Fruit fly (Drosophila melanogaster): ENCODE results near the gene CG1677.

The CG1677 gene

DNA sequence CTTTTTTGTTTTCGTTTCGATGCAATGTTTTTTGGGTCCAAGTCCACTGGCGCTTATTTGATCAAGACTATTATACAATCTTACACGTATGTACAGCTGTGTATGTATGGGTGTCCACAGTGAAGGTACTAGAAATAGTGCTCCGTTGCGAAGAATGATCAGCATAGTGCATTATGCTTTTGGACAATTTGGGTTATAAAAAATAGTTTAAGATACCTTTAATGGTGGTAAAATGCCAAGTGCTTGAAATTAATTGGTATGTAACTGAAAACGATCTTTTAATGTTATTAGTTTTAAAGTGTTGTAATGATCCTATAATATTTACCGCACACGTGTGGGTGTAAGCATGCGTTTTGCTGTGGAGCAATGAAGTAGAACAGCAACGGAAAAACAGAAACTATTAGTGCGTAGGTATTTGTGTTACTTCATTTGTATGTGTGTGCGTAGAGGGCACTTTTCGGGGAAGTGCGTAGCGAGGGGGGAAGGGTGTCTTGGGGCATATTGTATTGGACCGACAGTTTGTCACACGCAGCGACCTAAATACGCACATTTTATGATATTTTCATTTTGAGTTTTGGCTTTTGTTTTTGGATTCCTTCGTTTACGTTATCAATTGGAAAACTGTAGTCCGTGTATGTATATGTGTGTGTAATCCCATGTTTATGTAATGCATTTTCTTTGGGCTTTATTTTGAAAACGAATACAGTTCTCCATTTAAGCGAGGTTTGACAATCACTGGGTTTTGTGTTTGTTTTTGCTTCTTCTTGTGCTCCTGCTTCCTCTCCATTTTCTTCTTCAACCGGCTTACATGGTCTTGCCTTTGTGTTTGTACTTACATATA, 69.3 kb downstream of the CG1677 start (continued):
- TF ChIP-seq CG12391 (tag; optimal IDR thresholded peaks at IDR 0.05), result peak; percentile 95
- TF ChIP-seq Aef1 (GFP tag; IDR thresholded peaks at IDR 0.05), result peak; percentile 81
- TF ChIP-seq CG17359 (tag; optimal IDR thresholded peaks at IDR 0.05), result peak; percentile 94
- peak; percentile 79 for TF ChIP-seq ttk (GFP tag; IDR thresholded peaks at IDR 0.05)
- TF ChIP-seq Rx (GFP tag; IDR thresholded peaks at IDR 0.05), result peak; percentile 80
- no peak for TF ChIP-seq CG16779 (GFP tag; IDR thresholded peaks at IDR 0.05)
- TF ChIP-seq ap (GFP tag; IDR thresholded peaks at IDR 0.05), result peak; percentile 70
- TF ChIP-seq trh (GFP tag; optimal IDR thresholded peaks at IDR 0.05), result peak; percentile 81
- peak; percentile 77 for TF ChIP-seq caup (GFP tag; optimal IDR thresholded peaks at IDR 0.05; ENCODE audit: severe bottlenecking)
- TF ChIP-seq Tbp (GFP tag; optimal IDR thresholded peaks at IDR 0.05), result no peak
- peak; percentile 99 for TF ChIP-seq Ets65A (GFP tag)
- TF ChIP-seq ham (GFP tag; IDR thresholded peaks at IDR 0.05), result no peak
- TF ChIP-seq nau (GFP tag; optimal IDR thresholded peaks at IDR 0.05), result peak; percentile 86
- peak; percentile 80 for TF ChIP-seq CG10366 (GFP tag; IDR thresholded peaks at IDR 0.05)
- peak; percentile 87 for TF ChIP-seq CG5245 (GFP tag; optimal IDR thresholded peaks at IDR 0.05)
- peak; percentile 90 for TF ChIP-seq CG30403 (GFP tag; optimal IDR thresholded peaks at IDR 0.05)
- peak; percentile 94 for TF ChIP-seq CG2678 (tag; optimal IDR thresholded peaks at IDR 0.05)
- peak; percentile 72 for TF ChIP-seq CG12155 (GFP tag; optimal IDR thresholded peaks at IDR 0.05)

DNA sequence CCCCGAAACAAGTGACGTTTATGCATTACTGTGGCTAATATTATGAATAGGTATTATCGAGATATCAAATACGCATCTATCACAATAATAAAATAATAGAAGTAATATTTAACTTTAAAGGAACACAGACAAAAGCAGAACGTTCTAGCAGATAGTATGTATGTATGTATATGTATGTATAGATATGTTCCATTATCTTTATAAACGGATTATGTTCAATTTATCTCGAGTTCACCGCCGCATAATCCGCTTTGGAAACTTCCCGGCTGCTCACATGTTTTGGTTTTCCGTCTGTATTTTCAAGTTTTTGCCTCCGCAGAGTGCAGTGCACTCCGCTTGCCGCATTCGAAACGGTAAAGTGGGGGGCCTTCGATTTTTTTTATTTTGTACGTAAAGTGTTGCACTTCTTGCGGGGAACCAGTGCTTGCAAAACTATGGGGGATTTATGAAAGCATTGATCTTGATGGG, 70.0 kb downstream of the CG1677 start:
- TF ChIP-seq oc (tag; optimal IDR thresholded peaks at IDR 0.05) (peak; percentile 68), bowl (GFP tag; IDR thresholded peaks at IDR 0.05) (no peak), gsb-n (tag; optimal IDR thresholded peaks at IDR 0.05) (peak; percentile 62), CG12391 (tag; optimal IDR thresholded peaks at IDR 0.05) (peak; percentile 68), ci (GFP tag; IDR thresholded peaks at IDR 0.05) (peak; percentile 56; the same call in 2 of the 3 replicates), CG9727 (GFP tag; optimal IDR thresholded peaks at IDR 0.05) (no peak), CG2678 (tag; optimal IDR thresholded peaks at IDR 0.05) (peak; percentile 75), CG8359 (GFP tag; optimal IDR thresholded peaks at IDR 0.05; ENCODE audit: borderline replicate concordance) (peak; percentile 65), nerfin-1 (tag; optimal IDR thresholded peaks at IDR 0.05) (peak; percentile 27), CG13624 (GFP tag; optimal IDR thresholded peaks at IDR 0.05) (no peak), ken (GFP tag; IDR thresholded peaks at IDR 0.05) (0 out of 3 replicates have a peak, but pooled peaks have one; percentile 29), CG11504 (tag; optimal IDR thresholded peaks at IDR 0.05) (peak; percentile 77), CG17359 (tag; optimal IDR thresholded peaks at IDR 0.05) (peak; percentile 38), Poxn (GFP tag; IDR thresholded peaks at IDR 0.05) (no peak), CG2712 (tag; optimal IDR thresholded peaks at IDR 0.05) (peak; percentile 71), croc (GFP tag; conservative IDR thresholded peaks at IDR 0.05) (peak; percentile 49; the same call in 1 of the 3 replicates), CG12219 (GFP tag; optimal IDR thresholded peaks at IDR 0.05) (peak; percentile 26), CG14710 (tag; optimal IDR thresholded peaks at IDR 0.05) (peak; percentile 46), CG8388 (GFP tag; optimal IDR thresholded peaks at IDR 0.05) (peak; percentile 55), CG4424 (GFP tag; optimal IDR thresholded peaks at IDR 0.05) (peak; percentile 4), CG2202 (tag; optimal IDR thresholded peaks at IDR 0.05) (peak; percentile 54), tap (tag; optimal IDR thresholded peaks at IDR 0.05) (peak; percentile 32), row (GFP tag; IDR thresholded peaks at IDR 0.05) (peak; percentile 70), CG6689 (GFP tag; IDR thresholded peaks at IDR 0.05) (0 out of 2 replicates have a peak, but pooled peaks have one; percentile 8), gcm (GFP tag; optimal IDR thresholded peaks at IDR 0.05) (peak; percentile 50), tll (GFP tag; optimal IDR thresholded peaks at IDR 0.05) (peak in 1 of 2 experiments; percentile 7), so (GFP tag; IDR thresholded peaks at IDR 0.05) (0 out of 3 replicates have a peak, but pooled peaks have one; percentile 11), CG18262 (tag; optimal IDR thresholded peaks at IDR 0.05) (peak; percentile 10), CG12744 (GFP tag; optimal IDR thresholded peaks at IDR 0.05) (no peak), chm (GFP tag; IDR thresholded peaks at IDR 0.05) (peak; percentile 10; the same call in 1 of the 2 replicates), nmo (GFP tag; optimal IDR thresholded peaks at IDR 0.05) (peak; percentile 64), onecut (GFP tag; IDR thresholded peaks at IDR 0.05) (peak; percentile 58), CrebB (tag; optimal IDR thresholded peaks at IDR 0.05) (peak; percentile 10)

All from whole organism, embryonic.